Fruit fly (Drosophila melanogaster): Measurements from ENCODE around the gene CG15728.

DNA sequence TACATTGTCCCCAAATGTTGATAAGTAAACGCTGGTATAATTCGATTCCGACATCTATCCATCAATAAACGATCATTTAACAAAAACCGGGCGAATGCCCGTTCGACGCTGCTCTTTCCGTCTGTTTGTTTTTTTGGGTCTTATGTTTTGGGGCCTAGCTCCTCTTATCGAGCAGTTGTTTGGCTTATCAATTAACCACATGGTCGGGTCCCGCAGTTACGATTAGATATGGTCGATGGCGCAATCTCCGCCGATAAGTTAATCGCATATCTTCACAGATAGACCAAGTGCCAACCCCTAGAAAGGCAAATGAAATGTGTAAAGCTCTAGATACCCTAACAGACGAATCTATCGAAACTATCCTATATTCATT is 45.8 kb upstream of the CG15728 start:
- TF ChIP-seq ey (GFP tag; optimal IDR thresholded peaks at IDR 0.05) (no peak), woc (GFP tag; optimal IDR thresholded peaks at IDR 0.05) (no peak), Sp1 (GFP tag; optimal IDR thresholded peaks at IDR 0.05) (no peak), GATAd (GFP tag; optimal IDR thresholded peaks at IDR 0.05) (no peak), pan (optimal IDR thresholded peaks at IDR 0.05) (no peak), br (GFP tag; optimal IDR thresholded peaks at IDR 0.05) (no peak), fru (GFP tag; optimal IDR thresholded peaks at IDR 0.05) (no peak), CrebA (GFP tag; optimal IDR thresholded peaks at IDR 0.05; ENCODE audit: borderline replicate concordance) (no peak), Hr83 (GFP tag; optimal IDR thresholded peaks at IDR 0.05; ENCODE audit: poor library complexity, severe bottlenecking) (no peak), dmrt93B (GFP tag; optimal IDR thresholded peaks at IDR 0.05) (no peak), OdsH (GFP tag; optimal IDR thresholded peaks at IDR 0.05) (no peak), usp (GFP tag; optimal IDR thresholded peaks at IDR 0.05) (no peak), dsf (GFP tag; optimal IDR thresholded peaks at IDR 0.05; ENCODE audit: borderline replicate concordance) (no peak)
